Worm (Caenorhabditis elegans): ENCODE data around the gene R13H4.5.

The R13H4.5 gene

DNA sequence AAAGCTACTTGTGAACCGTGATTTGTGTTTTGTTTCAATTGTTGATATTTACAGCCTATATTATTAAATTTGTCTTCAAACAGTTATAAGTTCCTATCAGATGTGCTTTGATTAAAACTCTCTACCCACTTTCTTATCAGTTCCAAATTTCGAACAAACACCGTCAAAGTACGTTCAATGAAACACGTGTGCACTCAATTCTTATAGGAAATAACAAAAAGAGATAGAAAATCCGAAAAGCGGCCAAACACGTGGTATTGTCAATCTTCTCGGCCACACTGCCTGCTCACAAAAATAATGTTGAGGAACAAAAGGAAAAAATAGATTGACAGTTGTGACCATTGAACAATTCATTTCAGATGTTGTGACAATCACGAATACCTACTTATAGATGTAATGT, 25.5 kb downstream of the R13H4.5 start (continued):
- no peak for TF ChIP-seq aptf-2 (GFP tag; conservative IDR thresholded peaks at IDR 0.05)
- no peak for TF ChIP-seq ceh-91 (GFP tag; IDR thresholded peaks at IDR 0.05)
- TF ChIP-seq lsy-27 (tag; optimal IDR thresholded peaks at IDR 0.05; ENCODE audit: borderline replicate concordance, insufficient read depth), result no peak
- no peak for TF ChIP-seq dpff-1 (tag; optimal IDR thresholded peaks at IDR 0.05)
- TF ChIP-seq madf-3 (GFP tag; IDR thresholded peaks at IDR 0.05), result no peak
- TF ChIP-seq F10E7.11 (tag; optimal IDR thresholded peaks at IDR 0.05), result no peak

ce11 chrV:11887988-11888499, 27.6 kb downstream of the R13H4.5 start, which contains the start of gene adh-1:
Gene adh-1, plus strand, starts transcription at chrV:11888248.
- 0 out of 2 replicates have a peak, but pooled peaks have one; percentile 79 for TF ChIP-seq lag-1 (GFP tag; IDR thresholded peaks at IDR 0.05)
- TF ChIP-seq C06A6.2 (GFP tag; conservative IDR thresholded peaks at IDR 0.05), result peak; percentile 52
- peak; percentile 24; the same call in 1 of the 2 replicates for TF ChIP-seq dox-1 (GFP tag; IDR thresholded peaks at IDR 0.05)
- no peak for TF ChIP-seq hmg-1.2 (GFP tag; IDR thresholded peaks at IDR 0.05)
- TF ChIP-seq F52B5.7 (tag; optimal IDR thresholded peaks at IDR 0.05), result peak; percentile 59
- TF ChIP-seq Y53F4B.3 (GFP tag; IDR thresholded peaks at IDR 0.05), result no peak
- no peak for TF ChIP-seq Y79H2A.3 (GFP tag; conservative IDR thresholded peaks at IDR 0.05)
- TF ChIP-seq ceh-58 (GFP tag; IDR thresholded peaks at IDR 0.05), result no peak
- peak; percentile 47 for TF ChIP-seq lin-40 (tag; optimal IDR thresholded peaks at IDR 0.05)
- TF ChIP-seq Y53G8AR.9 (GFP tag; conservative IDR thresholded peaks at IDR 0.05), result no peak
- 0 out of 2 replicates have a peak, but pooled peaks have one; percentile 57 for TF ChIP-seq egl-44 (GFP tag; IDR thresholded peaks at IDR 0.05)
- no peak for TF ChIP-seq ztf-6 (GFP tag; IDR thresholded peaks at IDR 0.05)
- TF ChIP-seq ama-1 (optimal IDR thresholded peaks at IDR 0.05), result peak; percentile 95
- no peak for TF ChIP-seq ama-1 (GFP tag; optimal IDR thresholded peaks at IDR 0.05)
- TF ChIP-seq tlf-1 (GFP tag; optimal IDR thresholded peaks at IDR 0.05), result no peak
- no peak for TF ChIP-seq nhr-120 (GFP tag; IDR thresholded peaks at IDR 0.05)
- no peak for TF ChIP-seq B0019.2 (GFP tag; conservative IDR thresholded peaks at IDR 0.05)
- peak; percentile 37 for TF ChIP-seq attf-5 (GFP tag; optimal IDR thresholded peaks at IDR 0.05)
- no peak for TF ChIP-seq repo-1 (tag; optimal IDR thresholded peaks at IDR 0.05)
- no peak for TF ChIP-seq let-607 (tag; optimal IDR thresholded peaks at IDR 0.05)
- TF ChIP-seq tbx-9 (tag; optimal IDR thresholded peaks at IDR 0.05; ENCODE audit: borderline replicate concordance), result no peak
- TF ChIP-seq ztf-26 (tag; optimal IDR thresholded peaks at IDR 0.05), result peak; percentile 93
- TF ChIP-seq lin-54 (GFP tag; optimal IDR thresholded peaks at IDR 0.05), result no peak
- no peak for TF ChIP-seq B0336.3 (GFP tag; IDR thresholded peaks at IDR 0.05)
- TF ChIP-seq hlh-12 (tag; optimal IDR thresholded peaks at IDR 0.05), result no peak
- TF ChIP-seq let-526 (GFP tag; IDR thresholded peaks at IDR 0.05), result no peak
- peak; percentile 45 for TF ChIP-seq nhr-80 (tag; optimal IDR thresholded peaks at IDR 0.05)
- no peak for TF ChIP-seq F57A8.1 (GFP tag; optimal IDR thresholded peaks at IDR 0.05)
- no peak for TF ChIP-seq ceh-27 (GFP tag; optimal IDR thresholded peaks at IDR 0.05)
- peak; percentile 30 for TF ChIP-seq chd-7 (tag; optimal IDR thresholded peaks at IDR 0.05)
- TF ChIP-seq F57C9.4 (tag; optimal IDR thresholded peaks at IDR 0.05), result no peak
- no peak for TF ChIP-seq hsf-1 (GFP tag; IDR thresholded peaks at IDR 0.05)
- no peak for TF ChIP-seq cebp-1 (GFP tag; IDR thresholded peaks at IDR 0.05)
- peak; percentile 58 for TF ChIP-seq cebp-1 (tag; optimal IDR thresholded peaks at IDR 0.05)
- no peak for TF ChIP-seq C17E4.6 (GFP tag; IDR thresholded peaks at IDR 0.05)
- TF ChIP-seq F22D6.2 (tag; optimal IDR thresholded peaks at IDR 0.05), result peak; percentile 79
- peak in 1 of 3 experiments; percentile 20 for TF ChIP-seq lin-35 (GFP tag; optimal IDR thresholded peaks at IDR 0.05)
- no peak for TF ChIP-seq dpff-1 (tag; optimal IDR thresholded peaks at IDR 0.05)
- TF ChIP-seq ceh-100 (GFP tag; IDR thresholded peaks at IDR 0.05), result no peak
- TF ChIP-seq tbp1 (GFP tag; optimal IDR thresholded peaks at IDR 0.05), result peak; percentile 48
- peak; percentile 36 for TF ChIP-seq die-1 (tag; optimal IDR thresholded peaks at IDR 0.05)
- TF ChIP-seq somi-1 (GFP tag; optimal IDR thresholded peaks at IDR 0.05), result peak; percentile 92
- peak; percentile 51 for TF ChIP-seq lin-26 (GFP tag; IDR thresholded peaks at IDR 0.05)
